Fruit fly (Drosophila melanogaster): ENCODE data around the gene ergic53.
A peak's percentile ranks its signal among the peaks of the same experiment; 100 is the strongest.

ergic53 gene

DNA sequence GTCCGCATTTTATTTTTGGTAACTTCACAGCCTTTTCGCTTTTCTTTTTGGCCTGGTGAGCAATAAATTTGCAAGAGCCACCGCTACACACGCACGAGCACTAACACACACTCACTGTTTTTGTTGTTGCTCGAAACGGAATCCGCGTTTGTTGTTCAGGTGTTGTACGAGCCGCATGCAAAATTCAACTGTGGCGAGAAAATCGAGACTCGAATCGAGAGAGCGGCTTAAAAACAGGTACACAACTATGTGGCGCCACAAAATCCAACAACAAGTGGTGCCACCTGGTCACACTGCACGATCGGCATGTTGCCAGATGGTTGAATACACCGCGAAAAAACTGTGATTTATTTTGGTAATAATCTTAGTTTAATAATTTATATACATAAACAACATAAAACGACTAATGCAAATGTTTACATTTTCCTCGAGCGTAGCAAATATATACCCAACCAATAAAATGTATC lies 27.8 kb upstream of the ergic53 start, which contains the start of gene CG43163 (continued):
- TF ChIP-seq Rx (GFP tag; IDR thresholded peaks at IDR 0.05) (peak; percentile 58), Rfx (GFP tag; IDR thresholded peaks at IDR 0.05) (peak; percentile 72), cad (GFP tag; optimal IDR thresholded peaks at IDR 0.05) (no peak), sc (optimal IDR thresholded peaks at IDR 0.05) (no peak), sc (GFP tag; optimal IDR thresholded peaks at IDR 0.05) (peak; percentile 20), Fer3 (tag; optimal IDR thresholded peaks at IDR 0.05) (peak; percentile 61), croc (GFP tag; conservative IDR thresholded peaks at IDR 0.05) (no peak), CG13775 (GFP tag; optimal IDR thresholded peaks at IDR 0.05) (peak; percentile 44), CG13123 (GFP tag; optimal IDR thresholded peaks at IDR 0.05) (peak; percentile 34), CG8478 (optimal IDR thresholded peaks at IDR 0.05) (no peak), CG10565 (GFP tag; optimal IDR thresholded peaks at IDR 0.05) (no peak), Antp (GFP tag; optimal IDR thresholded peaks at IDR 0.05) (no peak), maf-S (GFP tag; optimal IDR thresholded peaks at IDR 0.05) (no peak), CG2875 (GFP tag; optimal IDR thresholded peaks at IDR 0.05) (peak; percentile 34), CG4360 (GFP tag; IDR thresholded peaks at IDR 0.05) (peak; percentile 85), sens (GFP tag) (peak; percentile 93), CG6689 (GFP tag; IDR thresholded peaks at IDR 0.05) (peak; percentile 57; the same call in 1 of the 2 replicates), chif (GFP tag; optimal IDR thresholded peaks at IDR 0.05) (peak; percentile 27 to 47), Tbp (GFP tag; optimal IDR thresholded peaks at IDR 0.05) (no peak), pnt (GFP tag; optimal IDR thresholded peaks at IDR 0.05) (no peak), TFAM (GFP tag; optimal IDR thresholded peaks at IDR 0.05) (no peak), chm (GFP tag; IDR thresholded peaks at IDR 0.05) (peak; percentile 83), lab (GFP tag; optimal IDR thresholded peaks at IDR 0.05) (peak; percentile 78), CG1602 (GFP tag; optimal IDR thresholded peaks at IDR 0.05) (peak; percentile 64), CrebB (tag; optimal IDR thresholded peaks at IDR 0.05) (peak; percentile 47), run (tag; optimal IDR thresholded peaks at IDR 0.05) (peak; percentile 47), ara (GFP tag; IDR thresholded peaks at IDR 0.05) (peak; percentile 78), Deaf1 (tag; optimal IDR thresholded peaks at IDR 0.05) (peak; percentile 23), wor (GFP tag; IDR thresholded peaks at IDR 0.05) (no peak), CG11398 (GFP tag; optimal IDR thresholded peaks at IDR 0.05) (no peak), ind (GFP tag; optimal IDR thresholded peaks at IDR 0.05) (peak; percentile 35), D19A (tag; optimal IDR thresholded peaks at IDR 0.05) (peak; percentile 55), caup (GFP tag; optimal IDR thresholded peaks at IDR 0.05; ENCODE audit: severe bottlenecking) (peak; percentile 69), gce (GFP tag; IDR thresholded peaks at IDR 0.05) (peak; percentile 79), pum (GFP tag; optimal IDR thresholded peaks at IDR 0.05) (peak; percentile 24), dysf (GFP tag; IDR thresholded peaks at IDR 0.05) (peak; percentile 67; the same call in 2 of the 3 replicates), CG17829 (tag; optimal IDR thresholded peaks at IDR 0.05) (peak; percentile 70), Abd-B (GFP tag; optimal IDR thresholded peaks at IDR 0.05) (peak; percentile 42), fru (optimal IDR thresholded peaks at IDR 0.05) (no peak), CG7745 (tag; optimal IDR thresholded peaks at IDR 0.05) (no peak), fd102C (GFP tag; optimal IDR thresholded peaks at IDR 0.05) (no peak), CG1024 (GFP tag; IDR thresholded peaks at IDR 0.05) (peak; percentile 58; the same call in 1 of the 2 replicates), ham (GFP tag; IDR thresholded peaks at IDR 0.05) (no peak), CG14710 (tag; optimal IDR thresholded peaks at IDR 0.05) (peak; percentile 68), CG9876 (GFP tag; optimal IDR thresholded peaks at IDR 0.05) (no peak), Nf-YC (tag; optimal IDR thresholded peaks at IDR 0.05) (peak; percentile 38), Hand (GFP tag; optimal IDR thresholded peaks at IDR 0.05) (no peak), CG16813 (GFP tag; IDR thresholded peaks at IDR 0.05; ENCODE audit: partially characterized antibody) (0 out of 3 replicates have a peak, but pooled peaks have one; percentile 34), zen2 (GFP tag; IDR thresholded peaks at IDR 0.05; ENCODE audit: partially characterized antibody) (no peak), CG14667 (GFP tag; IDR thresholded peaks at IDR 0.05) (peak; percentile 21; the same call in 1 of the 2 replicates), schlank (tag; optimal IDR thresholded peaks at IDR 0.05) (no peak), insv (GFP tag; optimal IDR thresholded peaks at IDR 0.05) (peak in 1 of 2 experiments; percentile 30)

Data from whole organism, embryonic.